Worm (Caenorhabditis elegans): ENCODE data around the gene gtl-2.
"Not testable (repeated sequence)": the region's sequence is repeated elsewhere in the genome, so short reads cannot be mapped to it uniquely, and the experiment has no call there.

The gtl-2 gene

DNA sequence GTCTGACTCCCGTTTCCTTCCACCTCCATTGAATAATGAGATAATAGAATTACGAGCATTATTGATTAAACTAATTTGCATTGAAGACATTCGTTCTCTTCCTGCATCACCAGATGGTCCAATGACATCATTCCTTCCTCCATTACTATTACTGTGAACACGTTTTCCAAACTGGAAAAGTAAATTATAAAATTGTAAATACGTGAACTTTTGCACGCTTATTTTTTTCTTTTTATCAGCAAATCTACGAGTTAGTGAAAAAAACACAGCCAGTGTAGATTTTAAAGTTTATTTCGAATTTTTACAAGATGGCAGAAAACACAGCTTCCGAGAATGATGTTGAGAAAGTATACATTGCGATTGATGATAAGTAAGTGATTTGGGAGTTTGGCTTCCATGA lies 19.6 kb upstream of the gtl-2 start, which contains the start of gene C05C12.1:
C05C12.1 (plus strand) TSS at position 301 of the 400 bp plus-strand sequence.
- TF ChIP-seq unc-62 (GFP tag; optimal IDR thresholded peaks at IDR 0.05 in 1 of 2), result peak in 1 of 2 experiments; percentile 42
- not testable (repeated sequence) for TF ChIP-seq unc-62 (tag; optimal IDR thresholded peaks at IDR 0.05)

DNA sequence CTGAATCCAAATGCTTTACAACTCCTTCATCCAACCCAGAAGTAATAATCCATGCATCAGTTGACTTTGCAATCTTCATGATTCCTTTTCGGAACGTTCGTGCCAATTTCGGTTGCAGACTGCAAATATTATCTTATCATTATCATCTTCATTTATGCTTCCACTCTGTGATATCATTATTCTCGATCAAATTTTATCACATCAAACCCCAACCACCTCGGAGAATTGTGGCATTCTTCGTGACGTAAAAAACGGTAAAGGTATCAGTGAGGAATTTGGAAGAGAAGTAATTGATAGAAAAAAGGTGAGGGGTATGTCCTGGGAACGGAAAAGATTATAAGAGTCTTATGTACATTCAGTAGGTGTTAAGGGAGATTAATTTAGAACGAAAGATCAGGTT lies 15.8 kb upstream of the gtl-2 start:
- TF ChIP-seq dve-1 (tag; optimal IDR thresholded peaks at IDR 0.05; ENCODE audit: insufficient read depth) (peak; percentile 45), sdz-12 (GFP tag; optimal IDR thresholded peaks at IDR 0.05) (no peak), tag-97 (GFP tag; IDR thresholded peaks at IDR 0.05) (no peak), lin-1 (GFP tag; IDR thresholded peaks at IDR 0.05) (0 out of 2 replicates have a peak, but pooled peaks have one; percentile 28), mep-1 (tag; optimal IDR thresholded peaks at IDR 0.05) (no peak), pqm-1 (tag; optimal IDR thresholded peaks at IDR 0.05) (peak; percentile 96), set-16 (GFP tag; IDR thresholded peaks at IDR 0.05) (no peak), daf-16 (GFP tag; optimal IDR thresholded peaks at IDR 0.05) (no peak), daf-16 (tag; optimal IDR thresholded peaks at IDR 0.05) (peak; percentile 48), nhr-111 (GFP tag; optimal IDR thresholded peaks at IDR 0.05) (no peak), dmd-6 (GFP tag; IDR thresholded peaks at IDR 0.05) (peak; percentile 86), nhr-77 (tag; optimal IDR thresholded peaks at IDR 0.05) (peak; percentile 42), nhr-28 (tag; optimal IDR thresholded peaks at IDR 0.05) (peak; percentile 65), hlh-11 (tag; optimal IDR thresholded peaks at IDR 0.05) (peak; percentile 52), lin-38 (GFP tag; IDR thresholded peaks at IDR 0.05) (no peak), ama-1 (optimal IDR thresholded peaks at IDR 0.05) (no peak), pha-4 (GFP tag; IDR thresholded peaks at IDR 0.05) (no peak), pha-4 (tag; optimal IDR thresholded peaks at IDR 0.05) (no peak), tra-1 (GFP tag; IDR thresholded peaks at IDR 0.05) (0 out of 2 replicates have a peak, but pooled peaks have one; percentile 23), php-3 (GFP tag; IDR thresholded peaks at IDR 0.05) (0 out of 2 replicates have a peak, but pooled peaks have one; percentile 19), hlh-30 (tag; optimal IDR thresholded peaks at IDR 0.05; ENCODE audit: insufficient read depth) (no peak), F37D6.2 (tag; optimal IDR thresholded peaks at IDR 0.05) (no peak)

DNA sequence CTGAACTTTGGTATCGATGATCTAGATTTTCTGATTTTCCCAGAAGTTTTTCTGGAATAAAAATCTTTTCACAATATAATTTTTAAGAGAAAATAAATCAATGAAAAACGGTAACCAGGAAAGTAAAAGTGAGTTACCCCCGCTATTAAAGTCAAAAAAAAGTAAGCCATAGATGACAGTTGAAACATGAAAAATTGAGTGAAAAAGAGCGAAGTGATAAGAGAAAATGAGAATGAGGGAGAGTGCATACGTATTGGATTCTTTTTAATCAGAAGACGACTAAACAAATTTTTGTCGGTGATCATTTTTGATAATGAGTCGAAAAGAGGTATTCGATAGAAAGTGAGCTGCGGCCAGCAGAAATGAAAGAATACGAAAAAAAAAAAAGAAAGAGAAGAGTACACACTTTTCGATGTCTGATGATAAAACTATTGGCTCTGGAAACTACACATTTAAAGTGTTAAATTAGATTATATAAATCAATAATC lies 13.7 kb upstream of the gtl-2 start, which contains the start of gene gtl-1:
gtl-1 (minus strand) TSS at position 51 of the 488 bp plus-strand sequence.
- TF ChIP-seq F26F4.8 (GFP tag; conservative IDR thresholded peaks at IDR 0.05) (no peak), lsy-2 (tag; optimal IDR thresholded peaks at IDR 0.05) (no peak), zip-11 (GFP tag; IDR thresholded peaks at IDR 0.05) (no peak), unc-39 (tag; optimal IDR thresholded peaks at IDR 0.05) (no peak), dpl-1 (GFP tag; optimal IDR thresholded peaks at IDR 0.05) (no peak), pqm-1 (tag; optimal IDR thresholded peaks at IDR 0.05) (peak; percentile 96), T20F7.1 (GFP tag; optimal IDR thresholded peaks at IDR 0.05) (no peak), snpc-4 (tag; optimal IDR thresholded peaks at IDR 0.05) (no peak), unc-62 (GFP tag; optimal IDR thresholded peaks at IDR 0.05 in 1 of 2) (peak in 1 of 2 experiments; percentile 38), unc-62 (tag; optimal IDR thresholded peaks at IDR 0.05) (no peak), nhr-237 (tag; optimal IDR thresholded peaks at IDR 0.05) (no peak), tag-97 (GFP tag; IDR thresholded peaks at IDR 0.05) (no peak), ztf-11 (tag; optimal IDR thresholded peaks at IDR 0.05) (no peak), lin-38 (GFP tag; IDR thresholded peaks at IDR 0.05) (no peak), ceh-62 (tag; optimal IDR thresholded peaks at IDR 0.05) (no peak), daf-8 (GFP tag; IDR thresholded peaks at IDR 0.05) (no peak), lin-29 (GFP tag; IDR thresholded peaks at IDR 0.05) (no peak), ZK337.2 (GFP tag; IDR thresholded peaks at IDR 0.05) (no peak), ceh-82 (tag; optimal IDR thresholded peaks at IDR 0.05) (no peak), nhr-28 (tag; optimal IDR thresholded peaks at IDR 0.05) (peak; percentile 73), daf-19 (GFP tag; conservative IDR thresholded peaks at IDR 0.05) (no peak), daf-16 (GFP tag; optimal IDR thresholded peaks at IDR 0.05) (no peak), daf-16 (tag; optimal IDR thresholded peaks at IDR 0.05) (peak; percentile 37), sdz-12 (GFP tag; optimal IDR thresholded peaks at IDR 0.05) (no peak), ama-1 (optimal IDR thresholded peaks at IDR 0.05) (no peak), attf-4 (tag; optimal IDR thresholded peaks at IDR 0.05) (no peak), set-16 (GFP tag; IDR thresholded peaks at IDR 0.05) (no peak), dve-1 (tag; optimal IDR thresholded peaks at IDR 0.05; ENCODE audit: insufficient read depth) (peak; percentile 18), spr-3 (GFP tag; optimal IDR thresholded peaks at IDR 0.05) (no peak), pha-4 (GFP tag; IDR thresholded peaks at IDR 0.05) (no peak), pha-4 (tag; optimal IDR thresholded peaks at IDR 0.05) (no peak), rbr-2 (tag; optimal IDR thresholded peaks at IDR 0.05) (no peak), skn-1 (tag; optimal IDR thresholded peaks at IDR 0.05) (no peak), ceh-44 (GFP tag; IDR thresholded peaks at IDR 0.05) (no peak), nhr-41 (GFP tag; IDR thresholded peaks at IDR 0.05) (no peak), ceh-28 (tag; optimal IDR thresholded peaks at IDR 0.05) (no peak), Y5F2A.4 (GFP tag; optimal IDR thresholded peaks at IDR 0.05) (no peak)
